Worm (Caenorhabditis elegans) whole organism, young adult: ENCODE data around the gene F26F12.8.

ENCODE experiments used
- B0035.1 ChIP-seq: sonication (generic microtip); optimal IDR thresholded peaks from 2 replicates; lab custom pipeline; 2016; ENCODE audit warnings: missing genetic modification characterization, mild to moderate bottlenecking, missing compliant biosample characterization, missing genotype, missing genetic modification reagents
- B0336.3 ChIP-seq: fragments of 200-800 bp; sonication (Bioruptor generic); IDR thresholded peaks from 2 replicates; pipeline ENCODE4 v1.3.6; 2022; ENCODE audit warnings: missing genetic modification characterization, missing compliant biosample characterization
- F22D6.2 ChIP-seq: sonication (generic microtip); optimal IDR thresholded peaks from 2 replicates; lab custom pipeline; 2016; ENCODE audit warnings: mild to moderate bottlenecking, missing genetic modification characterization, missing compliant biosample characterization
- F52B5.7 ChIP-seq: sonication (generic microtip); optimal IDR thresholded peaks from 2 replicates; lab custom pipeline; 2016; ENCODE audit warnings: mild to moderate bottlenecking, missing genetic modification characterization, missing compliant biosample characterization
- K11D2.4 ChIP-seq: fragments of 200-800 bp; sonication (Bioruptor generic); IDR thresholded peaks from 2 replicates; pipeline ENCODE4 v1.3.6; 2022; ENCODE audit warnings: missing genetic modification reagents, missing genetic modification characterization, missing compliant biosample characterization
- T07F8.4 ChIP-seq: sonication (generic microtip); optimal IDR thresholded peaks from 2 replicates; lab custom pipeline; 2016; ENCODE audit warnings: mild to moderate bottlenecking, missing genetic modification characterization, moderate library complexity, missing compliant biosample characterization
- Y56A3A.18 ChIP-seq: fragments of 200-800 bp; sonication (Bioruptor generic); IDR thresholded peaks from 2 replicates; pipeline ENCODE4 v1.3.6; 2022; ENCODE audit warnings: missing genetic modification reagents, missing genetic modification characterization, missing compliant biosample characterization
- Y79H2A.3 ChIP-seq: fragments of 200-800 bp; sonication (Bioruptor generic); conservative IDR thresholded peaks from 2 replicates; pipeline ENCODE4 v1.3.6; 2022; ENCODE audit warnings: missing genetic modification reagents, missing genetic modification characterization, missing compliant biosample characterization
- atf-7 ChIP-seq: sonication (generic microtip); optimal IDR thresholded peaks from 2 replicates; lab custom pipeline; 2017; ENCODE audit warnings: mild to moderate bottlenecking, missing genetic modification characterization, missing compliant biosample characterization
- athp-1 ChIP-seq: sonication (generic microtip); optimal IDR thresholded peaks from 2 replicates; lab custom pipeline; 2017; ENCODE audit warnings: mild to moderate bottlenecking, missing genetic modification characterization, missing compliant biosample characterization
- attf-3 ChIP-seq: fragments of 200-800 bp; sonication (Bioruptor generic); conservative IDR thresholded peaks from 2 replicates; pipeline ENCODE4 v1.3.6; 2022; ENCODE audit warnings: missing genetic modification reagents, missing genetic modification characterization, missing compliant biosample characterization
- attf-5 ChIP-seq: fragments of 200-800 bp; sonication (Bioruptor generic); optimal IDR thresholded peaks from 2 replicates; lab custom pipeline; 2018; ENCODE audit warnings: mild to moderate bottlenecking, missing genetic modification characterization, missing compliant biosample characterization
- attf-6 ChIP-seq: fragments of 200-800 bp; sonication (Bioruptor generic); IDR thresholded peaks from 2 replicates; pipeline ENCODE4 v1.3.6; 2022; ENCODE audit warnings: missing genetic modification reagents, missing genetic modification characterization, missing compliant biosample characterization
- cebp-1 ChIP-seq, 2 experiments: fragments of 200-800 bp in 1 of 2; sonication (Bioruptor generic) in 1 of 2; sonication (generic microtip) in 1 of 2; IDR thresholded peaks in 1 of 2; optimal IDR thresholded peaks in 1 of 2; 2 replicates each; pipeline versions ENCODE4 v1.3.6 to Lab custom; 2017 to 2022; ENCODE audit warnings: missing compliant biosample characterization in 2 of 2, missing genetic modification characterization in 2 of 2, mild to moderate bottlenecking in 1 of 2, missing genetic modification reagents in 1 of 2, moderate library complexity in 1 of 2
- cebp-2 ChIP-seq: fragments of 200-800 bp; sonication (Bioruptor generic); IDR thresholded peaks from 2 replicates; pipeline ENCODE4 v1.3.6; 2022; ENCODE audit warnings: missing genetic modification characterization, missing compliant biosample characterization
- ceh-27 ChIP-seq: fragments of 200-800 bp; sonication (Bioruptor generic); optimal IDR thresholded peaks from 2 replicates; lab custom pipeline; 2018; ENCODE audit warnings: mild to moderate bottlenecking, missing genetic modification characterization, moderate library complexity, missing compliant biosample characterization
- ceh-91 ChIP-seq: fragments of 200-800 bp; sonication (Bioruptor generic); IDR thresholded peaks from 2 replicates; pipeline ENCODE4 v1.3.6; 2022; ENCODE audit warnings: missing genetic modification reagents, missing genetic modification characterization, missing compliant biosample characterization
- dox-1 ChIP-seq: fragments of 200-800 bp; sonication (Bioruptor generic); IDR thresholded peaks from 2 replicates; pipeline ENCODE4 v1.3.6; 2022; ENCODE audit warnings: missing genetic modification reagents, missing genetic modification characterization, missing compliant biosample characterization
- efl-1 ChIP-seq: fragments of 150-350 bp; optimal IDR thresholded peaks from 2 replicates; lab custom pipeline; 2014; ENCODE audit warnings: missing biosample characterization, missing genetic modification reagents, missing genetic modification characterization
- egl-44 ChIP-seq: fragments of 200-800 bp; sonication (Bioruptor generic); IDR thresholded peaks from 2 replicates; pipeline ENCODE4 v1.3.6; 2022; ENCODE audit warnings: missing genetic modification reagents, missing genetic modification characterization, missing compliant biosample characterization
- ets-4 ChIP-seq: fragments of 200-800 bp; sonication (Bioruptor generic); optimal IDR thresholded peaks from 2 replicates; lab custom pipeline; 2018; ENCODE audit warnings: mild to moderate bottlenecking, missing genetic modification characterization, missing compliant biosample characterization
- hmg-1.2 ChIP-seq: fragments of 200-800 bp; sonication (Bioruptor generic); IDR thresholded peaks from 2 replicates; pipeline ENCODE4 v1.3.6; 2022; ENCODE audit warnings: missing genetic modification reagents, missing genetic modification characterization, missing compliant biosample characterization
- hmg-20 ChIP-seq: fragments of 200-800 bp; sonication (Bioruptor generic); IDR thresholded peaks from 2 replicates; pipeline ENCODE4 v1.3.6; 2022; ENCODE audit warnings: missing genetic modification reagents, missing genetic modification characterization, missing compliant biosample characterization
- lag-1 ChIP-seq: fragments of 200-800 bp; sonication (Bioruptor generic); IDR thresholded peaks from 2 replicates; pipeline ENCODE4 v1.3.6; 2022; ENCODE audit warnings: missing genetic modification reagents, missing genetic modification characterization, missing compliant biosample characterization
- lin-40 ChIP-seq: sonication (generic microtip); optimal IDR thresholded peaks from 2 replicates; lab custom pipeline; 2016; ENCODE audit warnings: missing genetic modification characterization, mild to moderate bottlenecking, missing compliant biosample characterization, missing genotype, missing genetic modification reagents
- lin-54 ChIP-seq: fragments of 200-800 bp; sonication (Bioruptor generic); optimal IDR thresholded peaks from 2 replicates; lab custom pipeline; 2018; ENCODE audit warnings: mild to moderate bottlenecking, missing genetic modification characterization, missing compliant biosample characterization
- lir-1 ChIP-seq: fragments of 200-800 bp; sonication (Bioruptor generic); conservative IDR thresholded peaks from 2 replicates; pipeline ENCODE4 v1.3.6; 2022; ENCODE audit warnings: missing genetic modification reagents, missing genetic modification characterization, missing compliant biosample characterization
- lsl-1 ChIP-seq: fragments of 200-800 bp; sonication (Bioruptor generic); optimal IDR thresholded peaks from 2 replicates; lab custom pipeline; 2018; ENCODE audit warnings: mild to moderate bottlenecking, missing genetic modification characterization, moderate library complexity, missing compliant biosample characterization
- mxl-1 ChIP-seq: sonication (generic microtip); optimal IDR thresholded peaks from 2 replicates; lab custom pipeline; 2016; ENCODE audit warnings: missing genetic modification characterization, missing compliant biosample characterization
- nfya-1 ChIP-seq: sonication (generic microtip); optimal IDR thresholded peaks from 2 replicates; lab custom pipeline; 2017; ENCODE audit warnings: antibody characterized with exemption, missing compliant biosample characterization, missing genetic modification characterization, borderline replicate concordance; ENCODE audit not compliant: insufficient read depth
- nfyb-1 ChIP-seq: fragments of 200-800 bp; sonication (Bioruptor generic); IDR thresholded peaks from 2 replicates; pipeline ENCODE4 v1.3.6; 2022; ENCODE audit warnings: missing genetic modification reagents, missing genetic modification characterization, missing compliant biosample characterization
- nhr-80 ChIP-seq: sonication (generic microtip); optimal IDR thresholded peaks from 2 replicates; lab custom pipeline; 2016; ENCODE audit warnings: missing genetic modification characterization, missing compliant biosample characterization
- nhr-90 ChIP-seq: sonication (generic microtip); optimal IDR thresholded peaks from 2 replicates; lab custom pipeline; 2016; ENCODE audit warnings: missing genotype, mild to moderate bottlenecking, missing genetic modification characterization, missing compliant biosample characterization
- sea-2 ChIP-seq: fragments of 200-800 bp; sonication (Bioruptor generic); IDR thresholded peaks from 2 replicates; pipeline ENCODE4 v1.3.6; 2022; ENCODE audit warnings: missing genetic modification characterization, missing compliant biosample characterization
- sptf-2 ChIP-seq: fragments of 200-800 bp; sonication (Bioruptor generic); optimal IDR thresholded peaks from 2 replicates; lab custom pipeline; 2018; ENCODE audit warnings: mild to moderate bottlenecking, missing genetic modification characterization, missing compliant biosample characterization
- tbp1 ChIP-seq: fragments of 200-800 bp; sonication (Bioruptor generic); optimal IDR thresholded peaks from 2 replicates; lab custom pipeline; 2018; ENCODE audit warnings: mild to moderate bottlenecking, missing genetic modification characterization, missing compliant biosample characterization
- tbx-9 ChIP-seq: sonication (generic microtip); optimal IDR thresholded peaks from 2 replicates; lab custom pipeline; 2016; ENCODE audit warnings: borderline replicate concordance, missing genetic modification characterization, inconsistent platforms, missing compliant biosample characterization
- zfh-2 ChIP-seq: fragments of 200-800 bp; sonication (Bioruptor generic); conservative IDR thresholded peaks from 2 replicates; pipeline ENCODE4 v1.3.6; 2022; ENCODE audit warnings: missing genetic modification reagents, missing genetic modification characterization, missing compliant biosample characterization
- ztf-22 ChIP-seq: fragments of 200-800 bp; sonication (Bioruptor generic); optimal IDR thresholded peaks from 2 replicates; lab custom pipeline; 2018; ENCODE audit warnings: mild to moderate bottlenecking, missing genetic modification characterization, moderate library complexity, missing compliant biosample characterization
- ztf-25 ChIP-seq: fragments of 200-800 bp; sonication (Bioruptor generic); IDR thresholded peaks from 2 replicates; pipeline ENCODE4 v1.3.6; 2022; ENCODE audit warnings: missing genetic modification reagents, missing genetic modification characterization, missing compliant biosample characterization
- ztf-26 ChIP-seq: sonication (generic microtip); optimal IDR thresholded peaks from 2 replicates; lab custom pipeline; 2017; ENCODE audit warnings: missing genetic modification characterization, missing compliant biosample characterization

F26F12.8 gene

DNA sequence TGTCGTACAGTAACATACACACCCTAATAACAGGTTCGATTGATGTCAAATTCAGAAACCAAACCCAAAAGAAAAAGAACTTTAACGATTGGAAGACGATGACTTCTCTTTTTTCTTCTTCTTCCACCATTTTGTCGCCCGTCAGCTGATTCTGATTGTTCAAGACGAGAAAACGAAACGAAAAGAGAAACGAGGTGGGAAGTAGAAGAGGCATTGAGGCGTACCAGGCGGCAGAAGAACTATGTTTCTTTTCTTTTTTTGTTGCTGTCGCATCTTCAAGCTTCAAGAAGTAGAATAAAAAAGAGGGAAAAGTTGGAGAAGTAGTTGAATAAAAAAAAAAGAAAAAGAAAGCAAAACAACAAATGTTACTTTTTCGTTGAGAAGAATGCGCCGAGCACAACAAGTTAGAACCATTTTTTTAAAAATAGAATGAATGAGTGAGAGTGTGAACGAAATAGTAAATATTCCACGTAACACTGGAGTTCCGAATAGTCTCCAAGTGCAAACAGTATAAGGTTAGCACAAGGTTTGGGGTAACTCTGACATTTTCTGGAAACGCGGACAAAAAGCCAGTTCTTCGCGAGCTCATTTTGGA, 14.2 kb downstream of the F26F12.8 start:
- TF ChIP-seq mxl-1 (tag; lab: Kevin White, UChicago) = no peak
- no peak for TF ChIP-seq hmg-20
- TF ChIP-seq lin-40 = peak; percentile 35
- TF ChIP-seq cebp-1 (GFP tag; IDR thresholded peaks at IDR 0.05; lab: Robert Waterston, UW) = no peak
- peak; percentile 14 for TF ChIP-seq cebp-1 (tag; optimal IDR thresholded peaks at IDR 0.05; lab: Kevin White, UChicago)
- no peak for TF ChIP-seq ceh-91 (GFP tag; lab: Robert Waterston, UW)
- TF ChIP-seq T07F8.4 (tag; lab: Kevin White, UChicago) = no peak
- TF ChIP-seq attf-5 (GFP tag; lab: Kevin White, UChicago) = no peak
- no peak for TF ChIP-seq nhr-90 (tag; lab: Kevin White, UChicago)
- no peak for TF ChIP-seq Y79H2A.3 (GFP tag; lab: Robert Waterston, UW)
- no peak for TF ChIP-seq lin-54
- no peak for TF ChIP-seq ztf-26 (tag; lab: Kevin White, UChicago)
- TF ChIP-seq zfh-2 (GFP tag; lab: Robert Waterston, UW) = no peak
- 0 out of 2 replicates have a peak, but pooled peaks have one; percentile 34 for TF ChIP-seq K11D2.4 (GFP tag; lab: Robert Waterston, UW)
- no peak for TF ChIP-seq efl-1 (GFP tag; lab: Kevin White, UChicago)
- TF ChIP-seq athp-1 = no peak
- no peak for TF ChIP-seq lag-1

DNA sequence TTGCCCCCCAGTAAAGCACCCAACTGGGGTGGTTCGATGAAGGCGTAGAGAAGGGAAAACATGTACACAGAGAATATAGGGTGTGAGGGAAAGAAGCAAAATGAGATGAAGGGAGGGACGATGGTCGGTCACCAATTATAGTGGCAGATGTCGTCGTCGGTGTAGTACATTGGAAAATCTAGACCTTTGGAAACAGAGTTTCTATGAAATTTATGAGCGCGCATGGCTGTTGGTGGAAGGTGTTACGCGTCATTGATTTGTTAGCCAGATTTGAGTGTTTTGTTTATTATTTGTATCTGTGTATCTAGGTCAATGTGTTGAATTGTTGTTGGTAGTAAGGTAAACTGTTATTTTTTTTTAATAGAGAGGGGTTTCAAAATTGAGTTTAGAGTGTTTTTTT, 15.6 kb downstream of the F26F12.8 start:
- TF ChIP-seq ztf-25 (GFP tag; lab: Robert Waterston, UW) = no peak
- TF ChIP-seq nfya-1 (tag; lab: Kevin White, UChicago) = no peak
- no peak for TF ChIP-seq zfh-2 (GFP tag; lab: Robert Waterston, UW)
- TF ChIP-seq dox-1 (GFP tag; lab: Robert Waterston, UW) = 0 out of 2 replicates have a peak, but pooled peaks have one; percentile 29
- peak; percentile 19; the same call in 1 of the 2 replicates for TF ChIP-seq hmg-1.2

DNA sequence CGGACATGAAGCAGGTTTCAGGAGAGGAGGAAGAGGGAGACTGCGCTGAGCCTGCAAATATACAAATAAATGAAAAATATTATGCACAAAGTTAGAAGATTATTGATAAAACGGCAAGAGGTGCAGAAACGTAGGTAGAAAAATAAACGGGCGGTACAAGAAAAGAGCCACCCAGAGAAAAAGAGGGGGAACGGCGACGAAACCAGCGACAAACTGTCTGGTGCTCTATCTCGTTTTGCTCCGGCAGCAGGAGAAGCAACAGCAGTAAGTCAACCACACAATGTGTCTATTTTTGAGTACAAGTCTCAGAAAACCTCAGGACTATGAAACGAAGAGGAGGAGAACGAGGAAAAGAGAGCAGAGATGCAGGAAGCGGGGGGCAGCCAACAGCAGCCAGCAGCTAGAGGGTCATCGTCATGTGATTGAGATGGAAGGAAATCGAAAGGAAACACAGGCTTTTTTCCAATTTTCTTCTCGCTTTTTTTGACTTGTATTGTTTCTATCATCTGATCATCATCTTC, 16.6 kb downstream of the F26F12.8 start, which contains the start of gene F26F12.3:
F26F12.3 (minus strand) TSS at position 51 of the 521 bp plus-strand sequence.
- peak; percentile 66; the same call in 1 of the 2 replicates for TF ChIP-seq B0336.3 (GFP tag; lab: Robert Waterston, UW)
- TF ChIP-seq nhr-90 (tag; lab: Kevin White, UChicago) = peak; percentile 48
- TF ChIP-seq tbx-9 (tag; lab: Kevin White, UChicago) = no peak
- TF ChIP-seq lin-54 = peak; percentile 26
- peak; percentile 46 for TF ChIP-seq ceh-27
- TF ChIP-seq attf-5 (GFP tag; lab: Kevin White, UChicago) = peak; percentile 66
- no peak for TF ChIP-seq lsl-1 (GFP tag; lab: Kevin White, UChicago)
- TF ChIP-seq ets-4 (GFP tag; lab: Kevin White, UChicago) = peak; percentile 48
- 0 out of 2 replicates have a peak, but pooled peaks have one; percentile 40 for TF ChIP-seq sea-2 (GFP tag; lab: Robert Waterston, UW)
- no peak for TF ChIP-seq attf-3 (GFP tag; lab: Robert Waterston, UW)
- TF ChIP-seq Y56A3A.18 (GFP tag; lab: Robert Waterston, UW) = peak; percentile 66; the same call in 1 of the 2 replicates
- TF ChIP-seq atf-7 (tag; lab: Kevin White, UChicago) = peak; percentile 74
- peak; percentile 25 for TF ChIP-seq athp-1
- TF ChIP-seq ztf-22 = peak; percentile 45
- no peak for TF ChIP-seq mxl-1 (tag; lab: Kevin White, UChicago)
- TF ChIP-seq attf-6 (GFP tag; lab: Robert Waterston, UW) = no peak
- peak; percentile 64 for TF ChIP-seq lin-40
- peak; percentile 52 for TF ChIP-seq nfyb-1 (GFP tag; lab: Robert Waterston, UW)
- no peak for TF ChIP-seq cebp-2 (GFP tag; lab: Robert Waterston, UW)
- no peak for TF ChIP-seq ceh-91 (GFP tag; lab: Robert Waterston, UW)
- no peak for TF ChIP-seq sptf-2 (GFP tag; lab: Kevin White, UChicago)
- peak; percentile 93 for TF ChIP-seq zfh-2 (GFP tag; lab: Robert Waterston, UW)
- TF ChIP-seq efl-1 (GFP tag; lab: Kevin White, UChicago) = no peak
- TF ChIP-seq B0035.1 (tag; lab: Kevin White, UChicago) = no peak
- peak; percentile 81 for TF ChIP-seq dox-1 (GFP tag; lab: Robert Waterston, UW)
- TF ChIP-seq lir-1 = peak; percentile 38; the same call in 1 of the 2 replicates
- peak; percentile 42 for TF ChIP-seq tbp1 (GFP tag; lab: Kevin White, UChicago)
- TF ChIP-seq F22D6.2 = peak; percentile 6
- peak; percentile 99 for TF ChIP-seq nhr-80 (tag; lab: Kevin White, UChicago)
- peak; percentile 38; the same call in 1 of the 2 replicates for TF ChIP-seq hmg-1.2
- TF ChIP-seq F52B5.7 (tag; lab: Kevin White, UChicago) = no peak
- TF ChIP-seq egl-44 (GFP tag; lab: Robert Waterston, UW) = peak; percentile 59; the same call in 1 of the 2 replicates
